Comparison of ENCODE assay signal across 1 fruit fly cellular context in genomic region chr3R:24527845-24528244, dm6.
TF ChIP-seq lines count a peak whose summit lies in the region.

TSS of gene CG6607 (plus strand) at chr3R:24528047.

TF ChIP-seq in whole organism, embryonic, 481 proteins besides CTCF, POLR2A, EP300 and RAD21 (continued from another document and continues in another):
- TF ChIP-seq CG15514 (GFP tag; optimal IDR thresholded peaks at IDR 0.05; lab: Kevin White, UChicago) (peak; percentile 27), seq (GFP tag; IDR thresholded peaks at IDR 0.05; lab: Robert Waterston, UW) (no peak), fu2 (GFP tag; optimal IDR thresholded peaks at IDR 0.05; lab: Kevin White, UChicago) (no peak), gcm2 (GFP tag; optimal IDR thresholded peaks at IDR 0.05; lab: Kevin White, UChicago) (no peak), Eip74EF (GFP tag; optimal IDR thresholded peaks at IDR 0.05; lab: Kevin White, UChicago) (no peak), NC2α (GFP tag; optimal IDR thresholded peaks at IDR 0.05; lab: Kevin White, UChicago) (no peak), BEAF-32 (GFP tag; optimal IDR thresholded peaks at IDR 0.05; lab: Kevin White, UChicago) (peak; percentile 36), chinmo (GFP tag; IDR thresholded peaks at IDR 0.05; lab: Robert Waterston, UW; ENCODE audit: partially characterized antibody) (peak; percentile 43; the same call in 1 of the 4 replicates), CG11085 (GFP tag; IDR thresholded peaks at IDR 0.05; lab: Robert Waterston, UW) (no peak), Deaf1 (tag; optimal IDR thresholded peaks at IDR 0.05; lab: Kevin White, UChicago) (no peak), sna (GFP tag; IDR thresholded peaks at IDR 0.05; lab: Robert Waterston, UW; ENCODE audit: partially characterized antibody) (peak; percentile 38; the same call in 1 of the 2 replicates), cg (GFP tag; optimal IDR thresholded peaks at IDR 0.05; lab: Kevin White, UChicago) (no peak), CG6683 (GFP tag; optimal IDR thresholded peaks at IDR 0.05; lab: Kevin White, UChicago) (no peak), sens-2 (GFP tag; IDR thresholded peaks at IDR 0.05; lab: Robert Waterston, UW) (no peak), CG32772 (GFP tag; IDR thresholded peaks at IDR 0.05; lab: Robert Waterston, UW) (no peak), Hr78 (GFP tag; optimal IDR thresholded peaks at IDR 0.05; lab: Kevin White, UChicago) (no peak), Elba2 (GFP tag; optimal IDR thresholded peaks at IDR 0.05; lab: Kevin White, UChicago) (no peak), CG18619 (GFP tag; optimal IDR thresholded peaks at IDR 0.05; lab: Kevin White, UChicago) (no peak), gcm (GFP tag; optimal IDR thresholded peaks at IDR 0.05; lab: Kevin White, UChicago) (no peak), CG5953 (GFP tag; IDR thresholded peaks at IDR 0.05; lab: Robert Waterston, UW) (no peak), scrt (GFP tag; optimal IDR thresholded peaks at IDR 0.05; lab: Kevin White, UChicago) (no peak), knrl (GFP tag; IDR thresholded peaks at IDR 0.05; lab: Robert Waterston, UW; ENCODE audit: partially characterized antibody) (0 out of 3 replicates have a peak, but pooled peaks have one; percentile 23), Dek (tag; optimal IDR thresholded peaks at IDR 0.05; lab: Kevin White, UChicago) (no peak), Hr3 (GFP tag; optimal IDR thresholded peaks at IDR 0.05; lab: Kevin White, UChicago) (no peak), CG2889 (GFP tag; IDR thresholded peaks at IDR 0.05; lab: Robert Waterston, UW) (no peak), p53 (GFP tag; optimal IDR thresholded peaks at IDR 0.05; lab: Kevin White, UChicago) (no peak), Hmr (GFP tag; optimal IDR thresholded peaks at IDR 0.05; lab: Kevin White, UChicago) (no peak), TFAM (GFP tag; optimal IDR thresholded peaks at IDR 0.05; lab: Kevin White, UChicago) (no peak), PHDP (tag; optimal IDR thresholded peaks at IDR 0.05; lab: Kevin White, UChicago) (no peak), ato (GFP tag; IDR thresholded peaks at IDR 0.05; lab: Robert Waterston, UW; ENCODE audit: partially characterized antibody) (peak; percentile 47; the same call in 1 of the 2 replicates), CG4854 (GFP tag; optimal IDR thresholded peaks at IDR 0.05; lab: Kevin White, UChicago) (no peak), lov (optimal IDR thresholded peaks at IDR 0.05; lab: Kevin White, UChicago) (no peak), lov (GFP tag; IDR thresholded peaks at IDR 0.05; lab: Robert Waterston, UW) (no peak), Oli (tag; optimal IDR thresholded peaks at IDR 0.05; lab: Kevin White, UChicago) (no peak), Nf-YB (GFP tag; optimal IDR thresholded peaks at IDR 0.05; lab: Kevin White, UChicago) (no peak), nom (GFP tag; optimal IDR thresholded peaks at IDR 0.05; lab: Kevin White, UChicago) (no peak), Fer3 (tag; optimal IDR thresholded peaks at IDR 0.05; lab: Kevin White, UChicago) (no peak), jing (GFP tag; optimal IDR thresholded peaks at IDR 0.05; lab: Kevin White, UChicago) (no peak), cwo (GFP tag; optimal IDR thresholded peaks at IDR 0.05; lab: Kevin White, UChicago) (no peak), danr (GFP tag; IDR thresholded peaks at IDR 0.05; lab: Robert Waterston, UW) (no peak), D (optimal IDR thresholded peaks at IDR 0.05; lab: Kevin White, UChicago) (no peak), D (GFP tag; optimal IDR thresholded peaks at IDR 0.05; lab: Kevin White, UChicago) (no peak), gce (GFP tag; IDR thresholded peaks at IDR 0.05; lab: Robert Waterston, UW) (no peak), CG2202 (tag; optimal IDR thresholded peaks at IDR 0.05; lab: Kevin White, UChicago) (no peak), dm (GFP tag; optimal IDR thresholded peaks at IDR 0.05; lab: Kevin White, UChicago) (no peak), CG4730 (GFP tag; IDR thresholded peaks at IDR 0.05; lab: Robert Waterston, UW) (no peak), CG17328 (GFP tag; IDR thresholded peaks at IDR 0.05; lab: Robert Waterston, UW) (no peak), B-H2 (GFP tag; optimal IDR thresholded peaks at IDR 0.05; lab: Kevin White, UChicago) (no peak), MBD-R2 (GFP tag; IDR thresholded peaks at IDR 0.05; lab: Robert Waterston, UW) (peak; percentile 69), CG18599 (GFP tag; optimal IDR thresholded peaks at IDR 0.05; lab: Kevin White, UChicago) (no peak), CG7372 (GFP tag; IDR thresholded peaks at IDR 0.05; lab: Robert Waterston, UW) (no peak), Scr (GFP tag; IDR thresholded peaks at IDR 0.05; lab: Robert Waterston, UW; ENCODE audit: partially characterized antibody) (peak; percentile 37; the same call in 1 of the 2 replicates), pnt (GFP tag; optimal IDR thresholded peaks at IDR 0.05; lab: Kevin White, UChicago) (no peak), ham (GFP tag; IDR thresholded peaks at IDR 0.05; lab: Robert Waterston, UW) (no peak), zf30C (GFP tag; optimal IDR thresholded peaks at IDR 0.05; lab: Kevin White, UChicago) (no peak), jigr1 (GFP tag; IDR thresholded peaks at IDR 0.05; lab: Robert Waterston, UW) (no peak), crol (GFP tag; IDR thresholded peaks at IDR 0.05; lab: Robert Waterston, UW) (no peak), sob (GFP tag; IDR thresholded peaks at IDR 0.05; lab: Robert Waterston, UW) (no peak), tup (GFP tag; optimal IDR thresholded peaks at IDR 0.05; lab: Kevin White, UChicago) (no peak), Sox102F (GFP tag; optimal IDR thresholded peaks at IDR 0.05; lab: Kevin White, UChicago) (no peak), CG2116 (GFP tag; optimal IDR thresholded peaks at IDR 0.05; lab: Kevin White, UChicago) (peak; percentile 63), z (GFP tag; IDR thresholded peaks at IDR 0.05; lab: Robert Waterston, UW) (no peak), BtbVII (GFP tag; optimal IDR thresholded peaks at IDR 0.05; lab: Kevin White, UChicago) (no peak), CG15696 (tag; optimal IDR thresholded peaks at IDR 0.05; lab: Kevin White, UChicago) (no peak), otp (GFP tag; IDR thresholded peaks at IDR 0.05; lab: Robert Waterston, UW) (no peak), CG9797 (GFP tag; optimal IDR thresholded peaks at IDR 0.05; lab: Kevin White, UChicago) (peak; percentile 70), run (tag; optimal IDR thresholded peaks at IDR 0.05; lab: Kevin White, UChicago) (no peak), unc-4 (GFP tag; IDR thresholded peaks at IDR 0.05; lab: Robert Waterston, UW; ENCODE audit: partially characterized antibody) (peak; percentile 39), trh (GFP tag; optimal IDR thresholded peaks at IDR 0.05; lab: Kevin White, UChicago) (no peak), zen2 (GFP tag; IDR thresholded peaks at IDR 0.05; lab: Robert Waterston, UW; ENCODE audit: partially characterized antibody) (peak; percentile 64), stc (GFP tag; IDR thresholded peaks at IDR 0.05; lab: Robert Waterston, UW) (no peak), trem (tag; optimal IDR thresholded peaks at IDR 0.05; lab: Kevin White, UChicago) (peak; percentile 67), CG2678 (tag; optimal IDR thresholded peaks at IDR 0.05; lab: Kevin White, UChicago) (no peak), Aef1 (GFP tag; IDR thresholded peaks at IDR 0.05; lab: Robert Waterston, UW) (no peak), ap (GFP tag; IDR thresholded peaks at IDR 0.05; lab: Robert Waterston, UW) (no peak), Gug (GFP tag; IDR thresholded peaks at IDR 0.05; lab: Robert Waterston, UW) (no peak), Oaz (GFP tag; IDR thresholded peaks at IDR 0.05; lab: Robert Waterston, UW) (no peak), CG10274 (GFP tag; optimal IDR thresholded peaks at IDR 0.05; lab: Kevin White, UChicago) (no peak), CG6175 (GFP tag; IDR thresholded peaks at IDR 0.05; lab: Robert Waterston, UW) (no peak), sd (tag; optimal IDR thresholded peaks at IDR 0.05; lab: Kevin White, UChicago) (peak; percentile 33), CG14710 (tag; optimal IDR thresholded peaks at IDR 0.05; lab: Kevin White, UChicago) (peak; percentile 24), CG9609 (GFP tag; optimal IDR thresholded peaks at IDR 0.05; lab: Kevin White, UChicago) (no peak), CG32532 (GFP tag; IDR thresholded peaks at IDR 0.05; lab: Robert Waterston, UW) (no peak), Bdp1 (GFP tag; optimal IDR thresholded peaks at IDR 0.05; lab: Kevin White, UChicago) (no peak), CG1792 (GFP tag; optimal IDR thresholded peaks at IDR 0.05; lab: Kevin White, UChicago) (no peak), pfk (GFP tag; optimal IDR thresholded peaks at IDR 0.05; lab: Kevin White, UChicago) (no peak), CG3838 (GFP tag; optimal IDR thresholded peaks at IDR 0.05; lab: Kevin White, UChicago) (no peak), sug (tag; optimal IDR thresholded peaks at IDR 0.05; lab: Kevin White, UChicago) (no peak), kni (GFP tag; optimal IDR thresholded peaks at IDR 0.05; lab: Kevin White, UChicago) (no peak), D19A (tag; optimal IDR thresholded peaks at IDR 0.05; lab: Kevin White, UChicago) (no peak), E2f2 (GFP tag; IDR thresholded peaks at IDR 0.05; lab: Robert Waterston, UW) (peak; percentile 62), crp (GFP tag; optimal IDR thresholded peaks at IDR 0.05; lab: Kevin White, UChicago) (peak in 1 of 2 experiments; percentile 54), CG16779 (GFP tag; IDR thresholded peaks at IDR 0.05; lab: Robert Waterston, UW) (no peak), CG1024 (GFP tag; IDR thresholded peaks at IDR 0.05; lab: Robert Waterston, UW) (no peak), h (optimal IDR thresholded peaks at IDR 0.05; lab: Kevin White, UChicago) (no peak), CG15479 (GFP tag; optimal IDR thresholded peaks at IDR 0.05; lab: Kevin White, UChicago) (no peak), CG9817 (tag; optimal IDR thresholded peaks at IDR 0.05; lab: Kevin White, UChicago) (no peak), CG17802 (tag; optimal IDR thresholded peaks at IDR 0.05; lab: Kevin White, UChicago) (no peak), usp (GFP tag; optimal IDR thresholded peaks at IDR 0.05; lab: Kevin White, UChicago) (no peak), Med (GFP tag; lab: Kevin White, UChicago) (peak; percentile 70), HmgZ (tag; optimal IDR thresholded peaks at IDR 0.05; lab: Kevin White, UChicago) (no peak), CG4282 (GFP tag; optimal IDR thresholded peaks at IDR 0.05; lab: Kevin White, UChicago) (no peak), bbx (GFP tag; IDR thresholded peaks at IDR 0.05; lab: Robert Waterston, UW; ENCODE audit: partially characterized antibody) (peak; percentile 40; the same call in 1 of the 2 replicates), disco-r (GFP tag; optimal IDR thresholded peaks at IDR 0.05; lab: Kevin White, UChicago) (no peak), CG15269 (tag; optimal IDR thresholded peaks at IDR 0.05; lab: Kevin White, UChicago) (no peak), CG15073 (GFP tag; optimal IDR thresholded peaks at IDR 0.05; lab: Kevin White, UChicago) (no peak), Sox100B (GFP tag; optimal IDR thresholded peaks at IDR 0.05; lab: Kevin White, UChicago) (no peak), gfzf (GFP tag; optimal IDR thresholded peaks at IDR 0.05; lab: Kevin White, UChicago) (peak; percentile 88), dan (GFP tag; IDR thresholded peaks at IDR 0.05; lab: Robert Waterston, UW) (no peak), Fer1 (GFP tag; optimal IDR thresholded peaks at IDR 0.05; lab: Kevin White, UChicago) (no peak), CG9727 (GFP tag; optimal IDR thresholded peaks at IDR 0.05; lab: Kevin White, UChicago) (no peak), ftz-f1 (GFP tag; optimal IDR thresholded peaks at IDR 0.05; lab: Kevin White, UChicago) (peak; percentile 5), CG11398 (GFP tag; optimal IDR thresholded peaks at IDR 0.05; lab: Kevin White, UChicago) (no peak), CG12769 (tag; optimal IDR thresholded peaks at IDR 0.05; lab: Kevin White, UChicago) (no peak), ERR (GFP tag; optimal IDR thresholded peaks at IDR 0.05; lab: Kevin White, UChicago) (no peak), Dip3 (GFP tag; optimal IDR thresholded peaks at IDR 0.05; lab: Kevin White, UChicago) (no peak), Hand (GFP tag; optimal IDR thresholded peaks at IDR 0.05; lab: Kevin White, UChicago) (no peak), pros (GFP tag; optimal IDR thresholded peaks at IDR 0.05; lab: Kevin White, UChicago) (no peak), CG11560 (tag; IDR thresholded peaks at IDR 0.05; lab: Robert Waterston, UW) (no peak), jumu (GFP tag; optimal IDR thresholded peaks at IDR 0.05; lab: Kevin White, UChicago) (no peak), Bgb (GFP tag; IDR thresholded peaks at IDR 0.05; lab: Robert Waterston, UW; ENCODE audit: partially characterized antibody) (peak; percentile 33; the same call in 1 of the 2 replicates), CG14014 (GFP tag; IDR thresholded peaks at IDR 0.05; lab: Robert Waterston, UW) (no peak), CG11695 (GFP tag; IDR thresholded peaks at IDR 0.05; lab: Robert Waterston, UW) (no peak), CG7963 (GFP tag; IDR thresholded peaks at IDR 0.05; lab: Robert Waterston, UW; ENCODE audit: partially characterized antibody) (no peak), pzg (GFP tag; optimal IDR thresholded peaks at IDR 0.05; lab: Kevin White, UChicago) (peak; percentile 66), Ada2b (GFP tag; IDR thresholded peaks at IDR 0.05; lab: Robert Waterston, UW) (no peak), Atf-2 (GFP tag; optimal IDR thresholded peaks at IDR 0.05; lab: Kevin White, UChicago) (no peak), CG13296 (GFP tag; optimal IDR thresholded peaks at IDR 0.05; lab: Kevin White, UChicago) (no peak), CG13894 (tag; optimal IDR thresholded peaks at IDR 0.05; lab: Kevin White, UChicago) (no peak), zfh2 (GFP tag; optimal IDR thresholded peaks at IDR 0.05; lab: Kevin White, UChicago) (no peak), CG10654 (GFP tag; optimal IDR thresholded peaks at IDR 0.05; lab: Kevin White, UChicago) (no peak), Sry-δ (GFP tag; optimal IDR thresholded peaks at IDR 0.05; lab: Kevin White, UChicago) (peak; percentile 10), stwl (tag; optimal IDR thresholded peaks at IDR 0.05; lab: Kevin White, UChicago) (peak; percentile 100), onecut (GFP tag; IDR thresholded peaks at IDR 0.05; lab: Robert Waterston, UW) (no peak), Kr (GFP tag; optimal IDR thresholded peaks at IDR 0.05; lab: Kevin White, UChicago) (no peak), CG7928 (GFP tag; optimal IDR thresholded peaks at IDR 0.05; lab: Kevin White, UChicago) (no peak), Lim3 (GFP tag; IDR thresholded peaks at IDR 0.05; lab: Robert Waterston, UW) (no peak), CG18262 (tag; optimal IDR thresholded peaks at IDR 0.05; lab: Kevin White, UChicago) (no peak), lbe (GFP tag; optimal IDR thresholded peaks at IDR 0.05; lab: Kevin White, UChicago) (no peak)
